Fruit fly (Drosophila melanogaster): ENCODE measurements around the gene ND-39.

ND-39 gene

DNA sequence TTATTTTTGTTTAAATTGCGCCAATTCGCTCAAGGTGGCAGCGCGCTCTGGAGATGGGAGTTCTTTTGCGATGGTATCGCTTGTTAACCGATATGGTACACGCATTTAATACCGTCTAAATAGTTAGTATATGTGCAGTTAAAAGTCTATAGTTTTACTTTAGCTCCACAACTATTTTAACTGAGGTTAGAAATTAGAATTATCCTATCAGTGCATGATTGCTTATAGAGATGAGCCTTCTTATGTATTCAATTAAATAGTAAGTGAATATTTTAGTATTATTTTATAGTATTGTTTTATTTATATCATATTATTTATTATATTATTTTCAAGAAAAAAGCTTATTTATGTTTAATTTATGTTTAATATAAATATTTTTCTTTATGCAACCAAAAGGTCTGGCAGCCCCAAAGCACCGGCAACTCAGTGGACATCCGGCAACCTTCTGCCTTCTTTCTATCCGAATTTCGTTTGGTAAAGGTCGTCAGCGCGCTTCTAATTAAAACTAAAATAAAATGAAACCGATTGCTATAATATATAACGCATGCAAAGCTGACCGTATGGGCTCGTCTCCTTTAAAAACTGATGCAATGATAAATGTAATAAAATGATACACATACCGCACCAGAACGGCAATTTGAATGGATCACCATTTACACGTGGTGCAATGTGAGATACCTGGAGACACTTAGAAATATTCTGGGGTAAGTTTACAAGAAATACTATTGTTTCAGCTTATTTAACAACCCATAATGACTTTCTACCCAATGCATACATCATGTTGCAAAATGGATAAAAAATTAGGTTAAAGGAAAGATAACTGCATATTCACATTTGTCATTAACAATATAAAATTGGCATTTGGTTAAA is 38.8 kb upstream of the ND-39 start, which contains the start of gene CG5199 (continued):
- TF ChIP-seq CG11294 (GFP tag; IDR thresholded peaks at IDR 0.05) (peak; percentile 48; the same call in 1 of the 2 replicates), CG8119 (GFP tag; IDR thresholded peaks at IDR 0.05) (no peak), CG1621 (tag; optimal IDR thresholded peaks at IDR 0.05) (no peak), Ets96B (tag; optimal IDR thresholded peaks at IDR 0.05) (peak; percentile 71), Ets21C (GFP tag; optimal IDR thresholded peaks at IDR 0.05) (no peak), OdsH (GFP tag; optimal IDR thresholded peaks at IDR 0.05) (peak; percentile 53), CG9139 (GFP tag; optimal IDR thresholded peaks at IDR 0.05) (no peak), CG8319 (GFP tag; optimal IDR thresholded peaks at IDR 0.05) (no peak), CG15336 (GFP tag; IDR thresholded peaks at IDR 0.05) (0 out of 2 replicates have a peak, but pooled peaks have one; percentile 21), fd59A (GFP tag; optimal IDR thresholded peaks at IDR 0.05) (no peak), Sox14 (GFP tag; optimal IDR thresholded peaks at IDR 0.05) (peak; percentile 24), ss (GFP tag; optimal IDR thresholded peaks at IDR 0.05) (no peak), topi (GFP tag; optimal IDR thresholded peaks at IDR 0.05) (peak; percentile 37), CG16779 (tag; optimal IDR thresholded peaks at IDR 0.05) (no peak), Lpt (GFP tag; optimal IDR thresholded peaks at IDR 0.05) (peak; percentile 35), Sox15 (GFP tag; optimal IDR thresholded peaks at IDR 0.05) (peak; percentile 37), dac (GFP tag; optimal IDR thresholded peaks at IDR 0.05) (no peak), Eip75B (GFP tag; optimal IDR thresholded peaks at IDR 0.05) (no peak), Gug (GFP tag; IDR thresholded peaks at IDR 0.05) (peak; percentile 65), Eip78C (GFP tag) (no peak), CG34406 (GFP tag; optimal IDR thresholded peaks at IDR 0.05) (peak; percentile 52), CG4318 (GFP tag; optimal IDR thresholded peaks at IDR 0.05) (peak; percentile 49), Hr39 (GFP tag; optimal IDR thresholded peaks at IDR 0.05) (peak; percentile 48), dsx (GFP tag; optimal IDR thresholded peaks at IDR 0.05; ENCODE audit: poor library complexity, severe bottlenecking) (no peak), cyc (GFP tag; optimal IDR thresholded peaks at IDR 0.05) (peak; percentile 74), achi (GFP tag; optimal IDR thresholded peaks at IDR 0.05) (peak; percentile 57), svp (GFP tag) (peak; percentile 84), Hr38 (GFP tag; optimal IDR thresholded peaks at IDR 0.05) (no peak), net (GFP tag; optimal IDR thresholded peaks at IDR 0.05) (no peak), CG6163 (GFP tag; IDR thresholded peaks at IDR 0.05) (peak; percentile 42; the same call in 1 of the 3 replicates), fd85E (GFP tag; optimal IDR thresholded peaks at IDR 0.05) (no peak), CG7368 (GFP tag; optimal IDR thresholded peaks at IDR 0.05) (peak; percentile 5)

DNA sequence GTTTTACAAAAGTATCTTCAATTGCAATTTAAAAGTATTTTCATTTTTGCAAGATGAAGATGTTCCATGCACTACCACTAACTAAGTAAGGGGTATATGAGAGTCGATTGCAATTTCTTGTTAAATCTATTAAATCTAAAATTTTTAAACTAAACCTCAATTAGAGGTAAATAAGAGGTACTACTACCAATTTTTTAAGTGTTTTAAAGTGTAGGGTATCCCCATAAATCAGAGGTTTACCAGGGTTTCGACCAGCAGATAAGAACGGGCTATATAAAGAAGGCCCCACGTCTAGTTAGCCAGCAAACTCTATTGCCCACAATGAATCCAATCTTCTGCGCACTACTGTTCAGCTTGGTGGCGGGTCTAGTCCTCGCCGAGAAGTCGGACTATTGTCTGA is 31.5 kb upstream of the ND-39 start, which contains the start of gene mag:
TSS of gene mag (plus strand) at position 301 of the 400 bp plus-strand sequence.
- no peak for TF ChIP-seq Met (GFP tag; optimal IDR thresholded peaks at IDR 0.05)
- no peak for TF ChIP-seq pdm3 (GFP tag; optimal IDR thresholded peaks at IDR 0.05)
- TF ChIP-seq eg (GFP tag; IDR thresholded peaks at IDR 0.05) = no peak
- TF ChIP-seq CG4318 (GFP tag; optimal IDR thresholded peaks at IDR 0.05) = no peak
- no peak for TF ChIP-seq Blimp-1 (GFP tag; optimal IDR thresholded peaks at IDR 0.05)
- no peak for TF ChIP-seq CG3032 (tag; optimal IDR thresholded peaks at IDR 0.05)
- no peak for TF ChIP-seq OdsH (GFP tag; optimal IDR thresholded peaks at IDR 0.05)
- no peak for TF ChIP-seq cyc (GFP tag; optimal IDR thresholded peaks at IDR 0.05)
- no peak for TF ChIP-seq CG16779 (tag; optimal IDR thresholded peaks at IDR 0.05)
- no peak for TF ChIP-seq Ets96B (tag; optimal IDR thresholded peaks at IDR 0.05)
- TF ChIP-seq CG11762 (GFP tag; optimal IDR thresholded peaks at IDR 0.05; ENCODE audit: insufficient read depth) = no peak
- TF ChIP-seq Eip93F (GFP tag; optimal IDR thresholded peaks at IDR 0.05) = no peak
- no peak for TF ChIP-seq CG10631 (GFP tag; optimal IDR thresholded peaks at IDR 0.05)
- no peak for TF ChIP-seq dac (GFP tag; optimal IDR thresholded peaks at IDR 0.05)
- no peak for TF ChIP-seq esn (GFP tag; optimal IDR thresholded peaks at IDR 0.05)
- no peak for TF ChIP-seq CG8119 (GFP tag; IDR thresholded peaks at IDR 0.05)
